Worm (Caenorhabditis elegans): ENCODE measurements around the gene Y56A3A.33.

Y56A3A.33 gene

ce11 chrIII:12017999-12018398 is 15.2 kb upstream of the Y56A3A.33 start:
- TF ChIP-seq eor-1 (tag; optimal IDR thresholded peaks at IDR 0.05) (no peak), nhr-25 (tag; optimal IDR thresholded peaks at IDR 0.05) (peak; percentile 37), ama-1 (optimal IDR thresholded peaks at IDR 0.05) (peak; percentile 73)

- no peak for TF ChIP-seq mml-1 (tag; optimal IDR thresholded peaks at IDR 0.05)
- TF ChIP-seq nhr-76 (tag; optimal IDR thresholded peaks at IDR 0.05) = no peak
- TF ChIP-seq nhr-25 (tag; optimal IDR thresholded peaks at IDR 0.05) = peak; percentile 69
- TF ChIP-seq nhr-23 (tag; optimal IDR thresholded peaks at IDR 0.05) = peak; percentile 72
- TF ChIP-seq ztf-11 (tag; optimal IDR thresholded peaks at IDR 0.05) = no peak
Observed at ce11 chrIII:12015611-12016010, 12.9 kb upstream of the Y56A3A.33 start.

ce11 chrIII:12015183-12015582 is 12.4 kb upstream of the Y56A3A.33 start:
- TF ChIP-seq unc-39 (tag; optimal IDR thresholded peaks at IDR 0.05) (no peak), nhr-23 (tag; optimal IDR thresholded peaks at IDR 0.05) (no peak), ZK546.5 (tag; optimal IDR thresholded peaks at IDR 0.05) (no peak), lsy-12 (tag; optimal IDR thresholded peaks at IDR 0.05) (no peak), nfya-1 (tag; optimal IDR thresholded peaks at IDR 0.05; ENCODE audit: insufficient read depth) (no peak), nhr-12 (tag; optimal IDR thresholded peaks at IDR 0.05) (no peak)

ce11 chrIII:12014503-12014902 is 11.8 kb upstream of the Y56A3A.33 start:
- TF ChIP-seq pqm-1 (tag; optimal IDR thresholded peaks at IDR 0.05) = no peak
- no peak for TF ChIP-seq nhr-43 (tag; optimal IDR thresholded peaks at IDR 0.05; ENCODE audit: poor library complexity, severe bottlenecking)
- no peak for TF ChIP-seq fkh-10 (GFP tag; optimal IDR thresholded peaks at IDR 0.05)
- no peak for TF ChIP-seq lsy-12 (tag; optimal IDR thresholded peaks at IDR 0.05)
- no peak for TF ChIP-seq fos-1 (tag; optimal IDR thresholded peaks at IDR 0.05)
- TF ChIP-seq nhr-77 (tag; optimal IDR thresholded peaks at IDR 0.05) = no peak
- TF ChIP-seq ztf-4 (tag; optimal IDR thresholded peaks at IDR 0.05) = no peak
- TF ChIP-seq lin-39 (tag; optimal IDR thresholded peaks at IDR 0.05) = no peak
- no peak for TF ChIP-seq zag-1 (tag; optimal IDR thresholded peaks at IDR 0.05)
- no peak for TF ChIP-seq lin-15B (tag; optimal IDR thresholded peaks at IDR 0.05)
- no peak for TF ChIP-seq nhr-28 (tag; optimal IDR thresholded peaks at IDR 0.05)
- TF ChIP-seq aly-2 (tag; optimal IDR thresholded peaks at IDR 0.05) = no peak
- no peak for TF ChIP-seq ztf-11 (tag; optimal IDR thresholded peaks at IDR 0.05)
- TF ChIP-seq ceh-16 (tag; optimal IDR thresholded peaks at IDR 0.05) = no peak
- no peak for TF ChIP-seq elt-3 (tag; optimal IDR thresholded peaks at IDR 0.05)
- no peak for TF ChIP-seq nhr-23 (tag; optimal IDR thresholded peaks at IDR 0.05)
- no peak for TF ChIP-seq fkh-2 (tag; optimal IDR thresholded peaks at IDR 0.05)
- no peak for TF ChIP-seq nhr-67 (tag; optimal IDR thresholded peaks at IDR 0.05)
- TF ChIP-seq ceh-9 (tag; optimal IDR thresholded peaks at IDR 0.05) = no peak

- no peak for TF ChIP-seq mml-1 (tag; optimal IDR thresholded peaks at IDR 0.05)
- no peak for TF ChIP-seq elt-1 (tag; optimal IDR thresholded peaks at IDR 0.05)
- no peak for TF ChIP-seq nfya-1 (tag; optimal IDR thresholded peaks at IDR 0.05; ENCODE audit: insufficient read depth)
- TF ChIP-seq ceh-28 (tag; optimal IDR thresholded peaks at IDR 0.05) = peak; percentile 56
Observed at ce11 chrIII:12013718-12014117, 11.0 kb upstream of the Y56A3A.33 start.

ce11 chrIII:12013054-12013453 is 10.3 kb upstream of the Y56A3A.33 start:
- TF ChIP-seq nhr-25 (tag; optimal IDR thresholded peaks at IDR 0.05) = peak; percentile 69
- TF ChIP-seq ceh-28 (tag; optimal IDR thresholded peaks at IDR 0.05) = no peak
- no peak for TF ChIP-seq tbx-2 (tag; optimal IDR thresholded peaks at IDR 0.05)
- no peak for TF ChIP-seq egl-27 (tag; optimal IDR thresholded peaks at IDR 0.05)
- no peak for TF ChIP-seq skn-1 (tag; optimal IDR thresholded peaks at IDR 0.05)
- no peak for TF ChIP-seq nhr-67 (tag; optimal IDR thresholded peaks at IDR 0.05)
- no peak for TF ChIP-seq lin-15B (tag; optimal IDR thresholded peaks at IDR 0.05)
- TF ChIP-seq snpc-4 (tag; optimal IDR thresholded peaks at IDR 0.05) = no peak
- peak; percentile 6 for TF ChIP-seq hmg-11 (tag; optimal IDR thresholded peaks at IDR 0.05)
- TF ChIP-seq jun-1 (tag; optimal IDR thresholded peaks at IDR 0.05) = no peak
- TF ChIP-seq daf-12 (tag; optimal IDR thresholded peaks at IDR 0.05) = no peak
- no peak for TF ChIP-seq elt-3 (tag; optimal IDR thresholded peaks at IDR 0.05)
- TF ChIP-seq ceh-16 (tag; optimal IDR thresholded peaks at IDR 0.05) = no peak
- TF ChIP-seq nhr-23 (tag; optimal IDR thresholded peaks at IDR 0.05) = peak; percentile 52
